Worm (Caenorhabditis elegans) whole organism, dauer: ENCODE results near the gene tpan-1.

Experiments
- unc-62 ChIP-seq: sonication (generic microtip); optimal IDR thresholded peaks from 2 replicates; lab custom pipeline; 2017; ENCODE audit warnings: missing biosample characterization, missing genetic modification reagents, missing genetic modification characterization

Gene tpan-1

ce11 chrV:20789105-20789504 lies at the start of gene tpan-1:
Gene tpan-1, plus strand, starts transcription at chrV:20789502.
- no peak for TF ChIP-seq unc-62 (GFP tag; lab: Kevin White, UChicago)

- TF ChIP-seq unc-62 (GFP tag; lab: Kevin White, UChicago) = no peak
Observed at ce11 chrV:20744290-20744837, 44.9 kb upstream of the tpan-1 start, which contains the start of gene dnj-25. Gene dnj-25, minus strand, starts transcription at chrV:20744346.

ce11 chrV:20745278-20745677 lies 44.0 kb upstream of the tpan-1 start:
- TF ChIP-seq unc-62 (GFP tag; lab: Kevin White, UChicago) = no peak

ce11 chrV:20746805-20747204 lies 42.5 kb upstream of the tpan-1 start:
- TF ChIP-seq unc-62 (GFP tag; lab: Kevin White, UChicago) = no peak

ce11 chrV:20747964-20748363 lies 41.3 kb upstream of the tpan-1 start:
- TF ChIP-seq unc-62 (GFP tag; lab: Kevin White, UChicago) = no peak

ce11 chrV:20749098-20749497 lies 40.2 kb upstream of the tpan-1 start:
- no peak for TF ChIP-seq unc-62 (GFP tag; lab: Kevin White, UChicago)

- no peak for TF ChIP-seq unc-62 (GFP tag; lab: Kevin White, UChicago)
Observed at ce11 chrV:20752609-20753102, 36.6 kb upstream of the tpan-1 start, which contains the start of gene pha-4. Gene pha-4, plus strand, starts transcription at chrV:20753052.

- TF ChIP-seq unc-62 (GFP tag; lab: Kevin White, UChicago) = no peak
Observed at ce11 chrV:20753838-20754503, 35.3 kb upstream of the tpan-1 start.

- TF ChIP-seq unc-62 (GFP tag; lab: Kevin White, UChicago) = no peak
Observed at ce11 chrV:20755494-20755893, 33.8 kb upstream of the tpan-1 start.

- no peak for TF ChIP-seq unc-62 (GFP tag; lab: Kevin White, UChicago)
Observed at ce11 chrV:20756385-20756996, 32.8 kb upstream of the tpan-1 start.

- TF ChIP-seq unc-62 (GFP tag; lab: Kevin White, UChicago) = no peak
Observed at ce11 chrV:20757255-20757654, 32.0 kb upstream of the tpan-1 start.

ce11 chrV:20758106-20758505 lies 31.2 kb upstream of the tpan-1 start:
- no peak for TF ChIP-seq unc-62 (GFP tag; lab: Kevin White, UChicago)

ce11 chrV:20761758-20762157 lies 27.5 kb upstream of the tpan-1 start:
- no peak for TF ChIP-seq unc-62 (GFP tag; lab: Kevin White, UChicago)

- no peak for TF ChIP-seq unc-62 (GFP tag; lab: Kevin White, UChicago)
Observed at ce11 chrV:20763192-20763591, 26.1 kb upstream of the tpan-1 start.

- TF ChIP-seq unc-62 (GFP tag; lab: Kevin White, UChicago) = no peak
Observed at ce11 chrV:20770061-20770460, 19.2 kb upstream of the tpan-1 start, which contains the start of gene elp-1. Gene elp-1, minus strand, starts transcription at chrV:20770161.

- TF ChIP-seq unc-62 (GFP tag; lab: Kevin White, UChicago) = no peak
Observed at ce11 chrV:20770846-20771245, 18.5 kb upstream of the tpan-1 start.
